Worm (Caenorhabditis elegans) whole organism, early embryonic: ENCODE data around the gene ctl-2.

ENCODE experiments used
- aly-1 ChIP-seq: sonication (generic microtip); optimal IDR thresholded peaks from 2 replicates; lab custom pipeline; 2016; ENCODE audit warnings: missing genetic modification characterization, missing compliant biosample characterization
- ama-1 ChIP-seq: fragments of 150-350 bp; optimal IDR thresholded peaks from 2 replicates; lab custom pipeline; 2014
- flt-1 ChIP-seq: fragments of 200-800 bp; sonication (Bioruptor generic); IDR thresholded peaks from 2 replicates; pipeline ENCODE4 v1.3.6; 2022; ENCODE audit warnings: missing genetic modification characterization, missing compliant biosample characterization
- hmbx-1 ChIP-seq: sonication (generic microtip); optimal IDR thresholded peaks from 2 replicates; lab custom pipeline; 2016; ENCODE audit warnings: mild to moderate bottlenecking, missing genetic modification characterization, missing compliant biosample characterization
- tbx-37 ChIP-seq: fragments of 200-800 bp; sonication (Bioruptor generic); conservative IDR thresholded peaks from 2 replicates; pipeline ENCODE4 v1.3.6; 2022; ENCODE audit warnings: missing genetic modification reagents, missing genetic modification characterization, missing compliant biosample characterization
- tra-4 ChIP-seq: sonication (generic microtip); optimal IDR thresholded peaks from 2 replicates; lab custom pipeline; 2017; ENCODE audit warnings: missing genetic modification characterization, missing compliant biosample characterization

ce11 chrII:14257943-14258342, 43.9 kb downstream of the ctl-2 start:
- TF ChIP-seq ama-1 (lab: Kevin White, UChicago), result no peak
- no peak for TF ChIP-seq aly-1 (tag; lab: Kevin White, UChicago)
- TF ChIP-seq hmbx-1, result no peak
- TF ChIP-seq flt-1, result no peak
- no peak for TF ChIP-seq tra-4 (tag; lab: Kevin White, UChicago)
- TF ChIP-seq tbx-37 (GFP tag; lab: Robert Waterston, UW), result no peak
